Worm (Caenorhabditis elegans) whole organism, L1 larva: Measurements from ENCODE around the gene F44D12.2.

Experiments used
- F16B12.6 ChIP-seq: fragments of 150-350 bp; optimal IDR thresholded peaks from 2 replicates; lab custom pipeline; 2014; ENCODE audit warnings: missing biosample characterization, missing genetic modification characterization
- ama-1 ChIP-seq: fragments of 150-350 bp; optimal IDR thresholded peaks from 2 replicates; lab custom pipeline; 2014
- fkh-8 ChIP-seq: sonication (generic microtip); optimal IDR thresholded peaks from 2 replicates; lab custom pipeline; 2016; ENCODE audit warnings: mild to moderate bottlenecking, missing genetic modification characterization, missing compliant biosample characterization
- lin-14 ChIP-seq: fragments of 200-800 bp; sonication (Bioruptor generic); optimal IDR thresholded peaks from 2 replicates; lab custom pipeline; 2018; ENCODE audit warnings: mild to moderate bottlenecking, missing genetic modification characterization, moderate library complexity, missing compliant biosample characterization
- lsy-2 ChIP-seq, 2 experiments: fragments of 150-350 bp; optimal IDR thresholded peaks; 2 replicates each; lab custom pipeline; 2014; ENCODE audit warnings: missing biosample characterization in 2 of 2, missing genetic modification characterization in 2 of 2
- pag-3 ChIP-seq: sonication (generic microtip); optimal IDR thresholded peaks from 2 replicates; lab custom pipeline; 2017; ENCODE audit warnings: missing genetic modification characterization, mild to moderate bottlenecking, missing compliant biosample characterization, antibody characterized with exemption, borderline replicate concordance; ENCODE audit not compliant: insufficient read depth
- sox-4 ChIP-seq: sonication (generic microtip); optimal IDR thresholded peaks from 2 replicates; lab custom pipeline; 2016; ENCODE audit warnings: missing genetic modification characterization, missing compliant biosample characterization
- unc-62 ChIP-seq: fragments of 150-350 bp; optimal IDR thresholded peaks from 2 replicates; lab custom pipeline; 2014; ENCODE audit warnings: missing biosample characterization, missing genetic modification reagents, missing genetic modification characterization
- ztf-4 ChIP-seq: fragments of 150-350 bp; optimal IDR thresholded peaks from 2 replicates; lab custom pipeline; 2014; ENCODE audit warnings: missing biosample characterization, missing genetic modification characterization

- no peak for TF ChIP-seq ama-1 (lab: Kevin White, UChicago)
- TF ChIP-seq pag-3 (tag; lab: Kevin White, UChicago): no peak
- TF ChIP-seq ztf-4 (tag; lab: Kevin White, UChicago): no peak
- TF ChIP-seq unc-62: no peak
- no peak for TF ChIP-seq fkh-8
- TF ChIP-seq sox-4 (tag; lab: Kevin White, UChicago): no peak
- TF ChIP-seq lin-14 (GFP tag; lab: Kevin White, UChicago): no peak
- TF ChIP-seq F16B12.6 (tag; lab: Kevin White, UChicago): no peak
- no peak for TF ChIP-seq lsy-2 (tag; optimal IDR thresholded peaks at IDR 0.05; lab: Kevin White, UChicago)
Observed at ce11 chrIV:10027566-10027965, 10.0 kb upstream of the F44D12.2 start, which contains the start of gene gipc-2.
